Worm (Caenorhabditis elegans) whole organism, early embryonic: ENCODE measurements around the gene erg-28.

ENCODE experiments used
- aly-1 ChIP-seq: sonication (generic microtip); optimal IDR thresholded peaks from 2 replicates; lab custom pipeline; 2016; ENCODE audit warnings: missing genetic modification characterization, missing compliant biosample characterization
- ama-1 ChIP-seq: fragments of 150-350 bp; optimal IDR thresholded peaks from 2 replicates; lab custom pipeline; 2014
- ceh-13 ChIP-seq: fragments of 200-800 bp; sonication (Bioruptor generic); optimal IDR thresholded peaks from 2 replicates; lab custom pipeline; 2018; ENCODE audit warnings: mild to moderate bottlenecking, missing genetic modification characterization, missing compliant biosample characterization
- ets-7 ChIP-seq: sonication (generic microtip); optimal IDR thresholded peaks from 2 replicates; lab custom pipeline; 2016; ENCODE audit warnings: missing genotype, missing genetic modification characterization, missing compliant biosample characterization
- flt-1 ChIP-seq: fragments of 200-800 bp; sonication (Bioruptor generic); IDR thresholded peaks from 2 replicates; pipeline ENCODE4 v1.3.6; 2022; ENCODE audit warnings: missing genetic modification characterization, missing compliant biosample characterization
- hmbx-1 ChIP-seq: sonication (generic microtip); optimal IDR thresholded peaks from 2 replicates; lab custom pipeline; 2016; ENCODE audit warnings: mild to moderate bottlenecking, missing genetic modification characterization, missing compliant biosample characterization
- hnd-1 ChIP-seq: sonication (generic microtip); optimal IDR thresholded peaks from 2 replicates; lab custom pipeline; 2016; ENCODE audit warnings: missing genetic modification characterization, missing compliant biosample characterization
- pes-1 ChIP-seq: fragments of 200-800 bp; sonication (Bioruptor generic); IDR thresholded peaks from 2 replicates; pipeline ENCODE4 v1.3.6; 2022; ENCODE audit warnings: missing genetic modification reagents, missing genetic modification characterization, missing compliant biosample characterization
- scrt-1 ChIP-seq: fragments of 200-800 bp; sonication (Bioruptor generic); IDR thresholded peaks from 2 replicates; pipeline ENCODE4 v1.3.6; 2022; ENCODE audit warnings: missing genetic modification characterization, missing compliant biosample characterization
- tbx-11 ChIP-seq: fragments of 200-800 bp; sonication (Bioruptor generic); IDR thresholded peaks from 2 replicates; pipeline ENCODE4 v1.3.6; 2022; ENCODE audit warnings: missing genetic modification characterization, missing compliant biosample characterization

DNA sequence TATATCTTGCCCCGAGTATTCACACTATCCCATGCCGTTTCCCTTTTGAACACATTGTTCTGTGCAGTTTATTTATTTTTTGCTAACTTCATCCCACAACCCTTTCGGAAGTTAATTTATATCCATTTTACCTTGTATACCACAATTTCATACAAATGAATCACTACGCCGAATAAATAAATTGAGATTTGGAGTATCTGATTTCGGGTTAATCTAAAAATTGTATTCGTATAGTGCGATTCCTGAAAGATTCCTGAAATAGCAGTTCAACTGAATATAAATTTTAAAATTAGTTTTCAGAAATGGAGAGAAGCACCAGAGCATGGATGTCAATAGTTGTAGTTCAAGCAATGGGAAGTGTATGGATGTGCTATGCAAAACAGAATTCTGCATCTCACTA lies at the start of gene erg-28:
- TF ChIP-seq ceh-13 (GFP tag; lab: Kevin White, UChicago) (no peak), hmbx-1 (tag; lab: Kevin White, UChicago) (no peak), aly-1 (tag; lab: Kevin White, UChicago) (no peak), pes-1 (GFP tag; lab: Robert Waterston, UW) (no peak), tbx-11 (GFP tag; lab: Robert Waterston, UW) (no peak), ets-7 (tag; lab: Kevin White, UChicago) (no peak), hnd-1 (tag; lab: Kevin White, UChicago) (no peak), ama-1 (lab: Kevin White, UChicago) (no peak), flt-1 (GFP tag; lab: Robert Waterston, UW) (no peak), scrt-1 (GFP tag; lab: Robert Waterston, UW) (no peak)
